Worm (Caenorhabditis elegans) whole organism, early embryonic: Measurements from ENCODE around the gene ZK1240.9.

Experiments used
- B0310.2 ChIP-seq: sonication (generic microtip); optimal IDR thresholded peaks from 2 replicates; lab custom pipeline; 2016; ENCODE audit warnings: mild to moderate bottlenecking, missing genetic modification characterization, missing compliant biosample characterization
- aly-1 ChIP-seq: sonication (generic microtip); optimal IDR thresholded peaks from 2 replicates; lab custom pipeline; 2016; ENCODE audit warnings: missing genetic modification characterization, missing compliant biosample characterization
- ama-1 ChIP-seq: fragments of 150-350 bp; optimal IDR thresholded peaks from 2 replicates; lab custom pipeline; 2014
- ceh-13 ChIP-seq: fragments of 200-800 bp; sonication (Bioruptor generic); optimal IDR thresholded peaks from 2 replicates; lab custom pipeline; 2018; ENCODE audit warnings: mild to moderate bottlenecking, missing genetic modification characterization, missing compliant biosample characterization
- flt-1 ChIP-seq: fragments of 200-800 bp; sonication (Bioruptor generic); IDR thresholded peaks from 2 replicates; pipeline ENCODE4 v1.3.6; 2022; ENCODE audit warnings: missing genetic modification characterization, missing compliant biosample characterization
- hmbx-1 ChIP-seq: sonication (generic microtip); optimal IDR thresholded peaks from 2 replicates; lab custom pipeline; 2016; ENCODE audit warnings: mild to moderate bottlenecking, missing genetic modification characterization, missing compliant biosample characterization
- hmg-4 ChIP-seq: fragments of 200-800 bp; sonication (Bioruptor generic); optimal IDR thresholded peaks from 2 replicates; lab custom pipeline; 2018; ENCODE audit warnings: mild to moderate bottlenecking, missing genetic modification characterization, missing compliant biosample characterization
- hnd-1 ChIP-seq: sonication (generic microtip); optimal IDR thresholded peaks from 2 replicates; lab custom pipeline; 2016; ENCODE audit warnings: missing genetic modification characterization, missing compliant biosample characterization
- pes-1 ChIP-seq: fragments of 200-800 bp; sonication (Bioruptor generic); IDR thresholded peaks from 2 replicates; pipeline ENCODE4 v1.3.6; 2022; ENCODE audit warnings: missing genetic modification reagents, missing genetic modification characterization, missing compliant biosample characterization
- scrt-1 ChIP-seq: fragments of 200-800 bp; sonication (Bioruptor generic); IDR thresholded peaks from 2 replicates; pipeline ENCODE4 v1.3.6; 2022; ENCODE audit warnings: missing genetic modification characterization, missing compliant biosample characterization
- sea-1 ChIP-seq: fragments of 200-800 bp; sonication (Bioruptor generic); conservative IDR thresholded peaks from 2 replicates; pipeline ENCODE4 v1.3.6; 2022; ENCODE audit warnings: missing genetic modification characterization, missing compliant biosample characterization
- tbx-37 ChIP-seq: fragments of 200-800 bp; sonication (Bioruptor generic); conservative IDR thresholded peaks from 2 replicates; pipeline ENCODE4 v1.3.6; 2022; ENCODE audit warnings: missing genetic modification reagents, missing genetic modification characterization, missing compliant biosample characterization
- tra-4 ChIP-seq: sonication (generic microtip); optimal IDR thresholded peaks from 2 replicates; lab custom pipeline; 2017; ENCODE audit warnings: missing genetic modification characterization, missing compliant biosample characterization

DNA sequence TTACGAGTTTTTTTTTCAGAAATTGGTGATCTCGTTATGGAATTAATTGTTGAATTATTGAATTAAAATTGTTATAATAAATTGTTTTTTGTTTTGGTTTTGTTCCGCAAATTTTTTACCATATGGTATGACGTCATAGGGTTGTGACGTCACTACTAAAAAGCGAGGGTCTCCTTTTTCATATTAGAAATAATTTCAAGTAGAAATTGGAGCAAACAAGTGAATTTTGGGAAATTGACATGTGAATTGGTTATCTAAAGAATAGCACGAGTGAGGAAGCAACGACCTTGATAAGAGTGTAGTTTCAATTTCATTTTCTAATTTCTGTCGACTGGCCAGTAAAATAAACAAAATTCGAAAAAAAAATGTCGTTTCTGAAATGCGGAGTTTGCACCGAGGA is 17.6 kb downstream of the ZK1240.9 start, which contains the start of gene F43C11.7:
- TF ChIP-seq aly-1 (no peak), B0310.2 (tag; lab: Kevin White, UChicago) (no peak), sea-1 (GFP tag; lab: Robert Waterston, UW) (no peak), ama-1 (lab: Kevin White, UChicago) (no peak), scrt-1 (GFP tag; lab: Robert Waterston, UW) (no peak), hnd-1 (no peak), tbx-37 (no peak), flt-1 (GFP tag; lab: Robert Waterston, UW) (no peak), tra-4 (tag; lab: Kevin White, UChicago) (no peak), hmbx-1 (tag; lab: Kevin White, UChicago) (no peak), hmg-4 (GFP tag; lab: Kevin White, UChicago) (no peak), pes-1 (no peak), ceh-13 (GFP tag; lab: Kevin White, UChicago) (no peak)
